Worm (Caenorhabditis elegans) whole organism, L1 larva: ENCODE measurements around the gene cec-3.

Experiments used
- ceh-82 ChIP-seq, 3 experiments: fragments of 150-350 bp in 1 of 3; sonication (generic microtip) in 2 of 3; optimal IDR thresholded peaks; 2 replicates each; lab custom pipeline; 2014 to 2017; ENCODE audit warnings: missing biosample characterization in 3 of 3, missing genetic modification characterization in 3 of 3
- lir-3 ChIP-seq: sonication (generic microtip); optimal IDR thresholded peaks from 2 replicates; lab custom pipeline; 2016; ENCODE audit warnings: mild to moderate bottlenecking, missing genetic modification characterization, moderate library complexity, missing compliant biosample characterization; ENCODE audit not compliant: poor library complexity
- mef-2 ChIP-seq: fragments of 150-350 bp; optimal IDR thresholded peaks from 2 replicates; lab custom pipeline; 2014; ENCODE audit warnings: missing biosample characterization, missing genetic modification characterization
- snpc-4 ChIP-seq: fragments of 150-350 bp; optimal IDR thresholded peaks from 2 replicates; lab custom pipeline; 2014; ENCODE audit warnings: missing biosample characterization, missing genetic modification characterization
- unc-62 ChIP-seq: fragments of 150-350 bp; optimal IDR thresholded peaks from 2 replicates; lab custom pipeline; 2014; ENCODE audit warnings: missing biosample characterization, missing genetic modification reagents, missing genetic modification characterization

- TF ChIP-seq mef-2 (tag; lab: Kevin White, UChicago) (no peak), lir-3 (no peak), unc-62 (GFP tag; lab: Kevin White, UChicago) (no peak), ceh-82 (tag; optimal IDR thresholded peaks at IDR 0.05; lab: Kevin White, UChicago) (no peak), snpc-4 (tag; lab: Kevin White, UChicago) (no peak)
Observed at ce11 chrII:7842053-7842452, 15.3 kb downstream of the cec-3 start, which contains the start of gene klp-3.
